Worm (Caenorhabditis elegans): ENCODE data around the gene K02D10.1.

K02D10.1 gene

ce11 chrIII:8801864-8802818 lies 32.8 kb downstream of the K02D10.1 start:
- TF ChIP-seq T22C8.4 (GFP tag; IDR thresholded peaks at IDR 0.05) = no peak
- no peak for TF ChIP-seq ztf-23 (GFP tag; IDR thresholded peaks at IDR 0.05)
- peak; percentile 78 for TF ChIP-seq flt-1 (GFP tag; IDR thresholded peaks at IDR 0.05)
- peak; percentile 98 for TF ChIP-seq cog-1 (tag; optimal IDR thresholded peaks at IDR 0.05)
- TF ChIP-seq ref-1 (GFP tag; conservative IDR thresholded peaks at IDR 0.05) = no peak
- no peak for TF ChIP-seq klf-2 (GFP tag; conservative IDR thresholded peaks at IDR 0.05)
- peak; percentile 71 for TF ChIP-seq ztf-29 (GFP tag; IDR thresholded peaks at IDR 0.05)
- no peak for TF ChIP-seq tab-1 (GFP tag; IDR thresholded peaks at IDR 0.05)
- TF ChIP-seq med-1 (GFP tag; optimal IDR thresholded peaks at IDR 0.05; ENCODE audit: insufficient read depth) = no peak

ce11 chrIII:8805815-8806214 lies 36.5 kb downstream of the K02D10.1 start:
- no peak for TF ChIP-seq tab-1 (GFP tag; IDR thresholded peaks at IDR 0.05)
- TF ChIP-seq ztf-23 (GFP tag; IDR thresholded peaks at IDR 0.05) = no peak
- TF ChIP-seq cog-1 (tag; optimal IDR thresholded peaks at IDR 0.05) = no peak
- no peak for TF ChIP-seq flt-1 (GFP tag; IDR thresholded peaks at IDR 0.05)
- no peak for TF ChIP-seq med-1 (GFP tag; optimal IDR thresholded peaks at IDR 0.05; ENCODE audit: insufficient read depth)
- no peak for TF ChIP-seq klf-2 (GFP tag; conservative IDR thresholded peaks at IDR 0.05)
- no peak for TF ChIP-seq T22C8.4 (GFP tag; IDR thresholded peaks at IDR 0.05)
- no peak for TF ChIP-seq ztf-29 (GFP tag; IDR thresholded peaks at IDR 0.05)
- TF ChIP-seq ref-1 (GFP tag; conservative IDR thresholded peaks at IDR 0.05) = no peak

- TF ChIP-seq tab-1 (GFP tag; IDR thresholded peaks at IDR 0.05) (no peak), ref-1 (GFP tag; conservative IDR thresholded peaks at IDR 0.05) (no peak), med-1 (GFP tag; optimal IDR thresholded peaks at IDR 0.05; ENCODE audit: insufficient read depth) (no peak), cog-1 (tag; optimal IDR thresholded peaks at IDR 0.05) (no peak), ztf-29 (GFP tag; IDR thresholded peaks at IDR 0.05) (no peak)
Measured at ce11 chrIII:8807246-8807645, 37.9 kb downstream of the K02D10.1 start, which contains the start of gene F54F2.7. Gene F54F2.7 (minus strand): TSS chrIII:8807346.

- no peak for TF ChIP-seq ztf-29 (GFP tag; IDR thresholded peaks at IDR 0.05)
- no peak for TF ChIP-seq ref-1 (GFP tag; conservative IDR thresholded peaks at IDR 0.05)
- no peak for TF ChIP-seq med-1 (GFP tag; optimal IDR thresholded peaks at IDR 0.05; ENCODE audit: insufficient read depth)
- peak; percentile 45 for TF ChIP-seq cog-1 (tag; optimal IDR thresholded peaks at IDR 0.05)
Measured at ce11 chrIII:8809245-8809971, 40.1 kb downstream of the K02D10.1 start, which contains the start of gene prx-19. Gene prx-19 (minus strand): TSS chrIII:8809295.

- TF ChIP-seq med-1 (GFP tag; optimal IDR thresholded peaks at IDR 0.05; ENCODE audit: insufficient read depth) (no peak), ztf-23 (GFP tag; IDR thresholded peaks at IDR 0.05) (no peak), klf-2 (GFP tag; conservative IDR thresholded peaks at IDR 0.05) (no peak), T22C8.4 (GFP tag; IDR thresholded peaks at IDR 0.05) (no peak), flt-1 (GFP tag; IDR thresholded peaks at IDR 0.05) (no peak), tab-1 (GFP tag; IDR thresholded peaks at IDR 0.05) (no peak), cog-1 (tag; optimal IDR thresholded peaks at IDR 0.05) (no peak), ztf-29 (GFP tag; IDR thresholded peaks at IDR 0.05) (no peak), ref-1 (GFP tag; conservative IDR thresholded peaks at IDR 0.05) (no peak)
Measured at ce11 chrIII:8811111-8811510, 41.8 kb downstream of the K02D10.1 start.

- TF ChIP-seq ztf-23 (GFP tag; IDR thresholded peaks at IDR 0.05) (no peak), flt-1 (GFP tag; IDR thresholded peaks at IDR 0.05) (no peak), cog-1 (tag; optimal IDR thresholded peaks at IDR 0.05) (no peak), tab-1 (GFP tag; IDR thresholded peaks at IDR 0.05) (no peak), ref-1 (GFP tag; conservative IDR thresholded peaks at IDR 0.05) (no peak), med-1 (GFP tag; optimal IDR thresholded peaks at IDR 0.05; ENCODE audit: insufficient read depth) (no peak), T22C8.4 (GFP tag; IDR thresholded peaks at IDR 0.05) (no peak), klf-2 (GFP tag; conservative IDR thresholded peaks at IDR 0.05) (no peak), ztf-29 (GFP tag; IDR thresholded peaks at IDR 0.05) (no peak)
Measured at ce11 chrIII:8815699-8816098, 46.4 kb downstream of the K02D10.1 start.

- no peak for TF ChIP-seq cog-1 (tag; optimal IDR thresholded peaks at IDR 0.05)
- TF ChIP-seq flt-1 (GFP tag; IDR thresholded peaks at IDR 0.05) = no peak
- no peak for TF ChIP-seq ztf-29 (GFP tag; IDR thresholded peaks at IDR 0.05)
- TF ChIP-seq klf-2 (GFP tag; conservative IDR thresholded peaks at IDR 0.05) = no peak
- TF ChIP-seq ref-1 (GFP tag; conservative IDR thresholded peaks at IDR 0.05) = no peak
- no peak for TF ChIP-seq ztf-23 (GFP tag; IDR thresholded peaks at IDR 0.05)
- TF ChIP-seq med-1 (GFP tag; optimal IDR thresholded peaks at IDR 0.05; ENCODE audit: insufficient read depth) = no peak
- no peak for TF ChIP-seq tab-1 (GFP tag; IDR thresholded peaks at IDR 0.05)
- no peak for TF ChIP-seq T22C8.4 (GFP tag; IDR thresholded peaks at IDR 0.05)
Measured at ce11 chrIII:8818599-8818998, 49.3 kb downstream of the K02D10.1 start, which contains the start of gene pat-2. Gene pat-2 (plus strand): TSS chrIII:8818899.

ce11 chrIII:8824556-8824955 lies 55.2 kb downstream of the K02D10.1 start:
- TF ChIP-seq klf-2 (GFP tag; conservative IDR thresholded peaks at IDR 0.05) = no peak
- no peak for TF ChIP-seq med-1 (GFP tag; optimal IDR thresholded peaks at IDR 0.05; ENCODE audit: insufficient read depth)
- TF ChIP-seq cog-1 (tag; optimal IDR thresholded peaks at IDR 0.05) = no peak
- no peak for TF ChIP-seq ztf-23 (GFP tag; IDR thresholded peaks at IDR 0.05)
- no peak for TF ChIP-seq T22C8.4 (GFP tag; IDR thresholded peaks at IDR 0.05)
